Worm (Caenorhabditis elegans) whole organism, L1 larva: ENCODE measurements around the gene cest-6.

ENCODE experiments used
- C04F5.9 ChIP-seq: sonication (generic microtip); optimal IDR thresholded peaks from 2 replicates; lab custom pipeline; 2016; ENCODE audit warnings: missing genetic modification characterization, missing compliant biosample characterization
- C34B4.2 ChIP-seq: sonication (generic microtip); optimal IDR thresholded peaks from 2 replicates; lab custom pipeline; 2017; ENCODE audit warnings: mild to moderate bottlenecking, missing genetic modification characterization, missing compliant biosample characterization
- aha-1 ChIP-seq: fragments of 150-350 bp; optimal IDR thresholded peaks from 2 replicates; lab custom pipeline; 2014; ENCODE audit warnings: missing biosample characterization, missing genetic modification characterization
- aly-2 ChIP-seq: fragments of 150-350 bp; optimal IDR thresholded peaks from 2 replicates; lab custom pipeline; 2014; ENCODE audit warnings: missing biosample characterization, missing genetic modification characterization
- blmp-1 ChIP-seq: fragments of 150-350 bp; optimal IDR thresholded peaks from 2 replicates; lab custom pipeline; 2014; ENCODE audit warnings: missing biosample characterization, missing genetic modification characterization
- ceh-63 ChIP-seq: fragments of 200-800 bp; sonication (Bioruptor generic); optimal IDR thresholded peaks from 2 replicates; lab custom pipeline; 2018; ENCODE audit warnings: mild to moderate bottlenecking, missing genetic modification characterization, missing compliant biosample characterization
- ceh-82 ChIP-seq, 3 experiments: fragments of 150-350 bp in 1 of 3; sonication (generic microtip) in 2 of 3; optimal IDR thresholded peaks; 2 replicates each; lab custom pipeline; 2014 to 2017; ENCODE audit warnings: missing biosample characterization in 3 of 3, missing genetic modification characterization in 3 of 3
- dsc-1 ChIP-seq: sonication (generic microtip); optimal IDR thresholded peaks from 2 replicates; lab custom pipeline; 2016; ENCODE audit warnings: mild to moderate bottlenecking, missing genetic modification characterization, missing compliant biosample characterization
- efl-1 ChIP-seq, 4 experiments: fragments of 150-350 bp; optimal IDR thresholded peaks in 3 of 4; peaks in 1 of 4; 1 replicate in 1 of 4; 2 replicates in 3 of 4; lab custom pipeline; 2014; ENCODE audit warnings: missing biosample characterization in 2 of 4, missing genetic modification characterization in 2 of 4, missing genetic modification reagents in 2 of 4
- efl-3 ChIP-seq: fragments of 200-800 bp; sonication (Bioruptor generic); optimal IDR thresholded peaks from 2 replicates; lab custom pipeline; 2018; ENCODE audit warnings: mild to moderate bottlenecking, missing genetic modification characterization, missing compliant biosample characterization
- egl-13 ChIP-seq: sonication (generic microtip); optimal IDR thresholded peaks from 2 replicates; lab custom pipeline; 2016; ENCODE audit warnings: missing genotype, missing genetic modification reagents, missing genetic modification characterization, missing compliant biosample characterization
- egl-27 ChIP-seq, 2 experiments: fragments of 150-350 bp in 1 of 2; sonication (generic microtip); optimal IDR thresholded peaks; 3 replicates each; lab custom pipeline; 2017 to 2018; ENCODE audit warnings: missing biosample characterization in 2 of 2, missing genetic modification characterization in 2 of 2, missing genetic modification reagents in 2 of 2
- elt-2 ChIP-seq: sonication (generic microtip); optimal IDR thresholded peaks from 2 replicates; lab custom pipeline; 2016; ENCODE audit warnings: missing genetic modification characterization, mild to moderate bottlenecking, inconsistent platforms, missing compliant biosample characterization, missing genetic modification reagents
- elt-3 ChIP-seq, 6 experiments: fragments of 150-350 bp in 1 of 6; sonication (generic microtip); optimal IDR thresholded peaks; 2 replicates each; lab custom pipeline; 2017 to 2018; ENCODE audit warnings: missing biosample characterization in 6 of 6, missing genetic modification characterization in 6 of 6, inconsistent platforms in 1 of 6
- ets-5 ChIP-seq: fragments of 200-800 bp; sonication (Bioruptor generic); IDR thresholded peaks from 2 replicates; pipeline ENCODE4 v1.3.6; 2022; ENCODE audit warnings: missing genetic modification characterization, missing compliant biosample characterization
- fkh-4 ChIP-seq: sonication (generic microtip); optimal IDR thresholded peaks from 2 replicates; lab custom pipeline; 2016; ENCODE audit warnings: missing compliant biosample characterization, missing genetic modification characterization, borderline replicate concordance
- fkh-8 ChIP-seq: sonication (generic microtip); optimal IDR thresholded peaks from 2 replicates; lab custom pipeline; 2016; ENCODE audit warnings: mild to moderate bottlenecking, missing genetic modification characterization, missing compliant biosample characterization
- hlh-17 ChIP-seq: fragments of 200-800 bp; sonication (Bioruptor generic); optimal IDR thresholded peaks from 2 replicates; lab custom pipeline; 2018; ENCODE audit warnings: missing genetic modification characterization, mild to moderate bottlenecking, missing compliant biosample characterization, moderate library complexity, borderline replicate concordance
- isw-1 ChIP-seq: fragments of 200-800 bp; sonication (Bioruptor generic); IDR thresholded peaks from 2 replicates; pipeline ENCODE4 v1.3.6; 2022; ENCODE audit warnings: missing genetic modification characterization, missing compliant biosample characterization
- jun-1 ChIP-seq: fragments of 150-350 bp; optimal IDR thresholded peaks from 2 replicates; lab custom pipeline; 2014; ENCODE audit warnings: missing biosample characterization, missing genetic modification reagents, missing genetic modification characterization
- lin-13 ChIP-seq: fragments of 150-350 bp; optimal IDR thresholded peaks from 2 replicates; lab custom pipeline; 2014; ENCODE audit warnings: missing biosample characterization, missing genetic modification reagents, missing genetic modification characterization
- lin-39 ChIP-seq: fragments of 150-350 bp; optimal IDR thresholded peaks from 2 replicates; lab custom pipeline; 2014; ENCODE audit warnings: missing biosample characterization, missing genetic modification reagents, missing genetic modification characterization
- lir-3 ChIP-seq: sonication (generic microtip); optimal IDR thresholded peaks from 2 replicates; lab custom pipeline; 2016; ENCODE audit warnings: mild to moderate bottlenecking, missing genetic modification characterization, moderate library complexity, missing compliant biosample characterization; ENCODE audit not compliant: poor library complexity
- mab-9 ChIP-seq: fragments of 200-800 bp; sonication (Bioruptor generic); IDR thresholded peaks from 2 replicates; pipeline ENCODE4 v1.3.6; 2022; ENCODE audit warnings: missing genetic modification reagents, missing genetic modification characterization, missing compliant biosample characterization
- mdl-1 ChIP-seq, 2 experiments: fragments of 150-350 bp; optimal IDR thresholded peaks; 2 replicates each; lab custom pipeline; 2014 to 2017; ENCODE audit warnings: missing biosample characterization in 2 of 2, missing genetic modification characterization in 2 of 2, inconsistent platforms in 1 of 2
- mef-2 ChIP-seq: fragments of 150-350 bp; optimal IDR thresholded peaks from 2 replicates; lab custom pipeline; 2014; ENCODE audit warnings: missing biosample characterization, missing genetic modification characterization
- mep-1 ChIP-seq: fragments of 150-350 bp; optimal IDR thresholded peaks from 2 replicates; lab custom pipeline; 2014; ENCODE audit warnings: missing biosample characterization, missing genetic modification characterization
- nhr-11 ChIP-seq: fragments of 150-350 bp; optimal IDR thresholded peaks from 2 replicates; lab custom pipeline; 2014; ENCODE audit warnings: missing biosample characterization, missing genetic modification characterization
- nhr-19 ChIP-seq: fragments of 200-800 bp; sonication (Bioruptor generic); conservative IDR thresholded peaks from 2 replicates; pipeline ENCODE4 v1.3.6; 2022; ENCODE audit warnings: missing genetic modification characterization, missing compliant biosample characterization
- nhr-20 ChIP-seq: sonication (generic microtip); optimal IDR thresholded peaks from 2 replicates; lab custom pipeline; 2016; ENCODE audit warnings: mild to moderate bottlenecking, missing genetic modification characterization, missing compliant biosample characterization
- nhr-237 ChIP-seq: fragments of 150-350 bp; optimal IDR thresholded peaks from 2 replicates; lab custom pipeline; 2014; ENCODE audit warnings: missing biosample characterization, missing genetic modification characterization
- nhr-71 ChIP-seq: sonication (generic microtip); optimal IDR thresholded peaks from 2 replicates; lab custom pipeline; 2016; ENCODE audit warnings: mild to moderate bottlenecking, missing genetic modification characterization, moderate library complexity, missing compliant biosample characterization
- nhr-76 ChIP-seq: sonication (generic microtip); optimal IDR thresholded peaks from 2 replicates; lab custom pipeline; 2017; ENCODE audit warnings: missing biosample characterization, missing genetic modification characterization
- nhr-77 ChIP-seq: fragments of 150-350 bp; optimal IDR thresholded peaks from 2 replicates; lab custom pipeline; 2014; ENCODE audit warnings: missing biosample characterization, missing genetic modification characterization
- nhr-84 ChIP-seq: sonication (generic microtip); optimal IDR thresholded peaks from 2 replicates; lab custom pipeline; 2017; ENCODE audit warnings: missing biosample characterization, missing genetic modification characterization
- pax-3 ChIP-seq: fragments of 200-800 bp; sonication (Bioruptor generic); optimal IDR thresholded peaks from 2 replicates; lab custom pipeline; 2018; ENCODE audit warnings: mild to moderate bottlenecking, missing genetic modification characterization, moderate library complexity, missing compliant biosample characterization
- pqm-1 ChIP-seq: sonication (generic microtip); optimal IDR thresholded peaks from 3 replicates; lab custom pipeline; 2017; ENCODE audit warnings: missing biosample characterization, missing genetic modification characterization
- rnt-1 ChIP-seq: sonication (generic microtip); optimal IDR thresholded peaks from 2 replicates; lab custom pipeline; 2016; ENCODE audit warnings: mild to moderate bottlenecking, missing genetic modification characterization, moderate library complexity, missing compliant biosample characterization
- snu-23 ChIP-seq: sonication (generic microtip); optimal IDR thresholded peaks from 2 replicates; lab custom pipeline; 2016; ENCODE audit warnings: missing genetic modification characterization, missing compliant biosample characterization
- sox-4 ChIP-seq: sonication (generic microtip); optimal IDR thresholded peaks from 2 replicates; lab custom pipeline; 2016; ENCODE audit warnings: missing genetic modification characterization, missing compliant biosample characterization
- swsn-7 ChIP-seq: sonication (generic microtip); optimal IDR thresholded peaks from 2 replicates; lab custom pipeline; 2016; ENCODE audit warnings: missing genetic modification characterization, missing compliant biosample characterization
- tlp-1 ChIP-seq: fragments of 150-350 bp; optimal IDR thresholded peaks from 2 replicates; lab custom pipeline; 2014; ENCODE audit warnings: missing biosample characterization, missing genetic modification characterization
- unc-30 ChIP-seq: sonication (generic microtip); optimal IDR thresholded peaks from 2 replicates; lab custom pipeline; 2017; ENCODE audit warnings: missing biosample characterization, missing genetic modification characterization
- unc-62 ChIP-seq: fragments of 150-350 bp; optimal IDR thresholded peaks from 2 replicates; lab custom pipeline; 2014; ENCODE audit warnings: missing biosample characterization, missing genetic modification reagents, missing genetic modification characterization
- unc-86 ChIP-seq: sonication (generic microtip); optimal IDR thresholded peaks from 2 replicates; lab custom pipeline; 2016; ENCODE audit warnings: missing genetic modification characterization, missing compliant biosample characterization
- unc-98 ChIP-seq: fragments of 200-800 bp; sonication (Bioruptor generic); IDR thresholded peaks from 2 replicates; pipeline ENCODE4 v1.3.6; 2022; ENCODE audit warnings: missing genetic modification characterization, missing compliant biosample characterization
- xbp-1 ChIP-seq: sonication (generic microtip); optimal IDR thresholded peaks from 2 replicates; lab custom pipeline; 2016; ENCODE audit warnings: missing genetic modification characterization, missing compliant biosample characterization
- ztf-4 ChIP-seq: fragments of 150-350 bp; optimal IDR thresholded peaks from 2 replicates; lab custom pipeline; 2014; ENCODE audit warnings: missing biosample characterization, missing genetic modification characterization

cest-6 gene

DNA sequence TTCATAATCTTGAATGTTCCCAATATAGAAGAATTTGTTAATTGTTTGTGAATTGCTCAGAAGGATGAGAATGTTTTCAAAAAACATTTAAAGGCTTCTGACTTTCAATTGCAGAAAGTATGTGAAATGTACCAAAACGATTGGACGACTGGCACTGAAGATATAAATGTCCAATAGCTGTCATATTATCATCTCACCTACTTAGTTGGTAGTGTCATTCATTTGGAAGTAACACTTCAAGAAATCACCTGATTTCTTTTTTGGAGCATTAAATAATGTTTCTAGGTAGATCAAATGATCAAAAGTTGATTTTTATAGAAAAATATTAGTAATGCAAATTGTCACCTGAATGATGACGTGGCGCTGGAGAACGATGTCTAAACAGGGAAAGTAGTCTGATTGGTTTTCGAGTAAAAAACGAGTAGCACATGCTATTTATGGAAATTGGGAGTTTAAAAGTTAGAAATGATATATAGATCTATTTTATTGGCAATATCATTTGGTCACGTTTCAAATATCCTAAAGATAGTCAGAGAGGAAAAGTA lies 48.6 kb downstream of the cest-6 start (continued):
- TF ChIP-seq mab-9 (GFP tag; lab: Robert Waterston, UW), result no peak
- no peak for TF ChIP-seq pax-3 (tag; lab: Kevin White, UChicago)
- TF ChIP-seq unc-62 (GFP tag; lab: Kevin White, UChicago), result no peak
- no peak for TF ChIP-seq nhr-20 (tag; lab: Kevin White, UChicago)
- TF ChIP-seq C04F5.9, result no peak
- no peak for TF ChIP-seq nhr-76
- no peak for TF ChIP-seq aly-2 (tag; lab: Kevin White, UChicago)
- TF ChIP-seq elt-3 (tag; optimal IDR thresholded peaks at IDR 0.05; lab: Kevin White, UChicago), result no peak
- TF ChIP-seq sox-4 (tag; lab: Kevin White, UChicago), result peak; percentile 48
- no peak for TF ChIP-seq ztf-4 (tag; lab: Kevin White, UChicago)
- TF ChIP-seq pqm-1, result no peak
- no peak for TF ChIP-seq unc-98
- TF ChIP-seq ceh-63, result no peak

DNA sequence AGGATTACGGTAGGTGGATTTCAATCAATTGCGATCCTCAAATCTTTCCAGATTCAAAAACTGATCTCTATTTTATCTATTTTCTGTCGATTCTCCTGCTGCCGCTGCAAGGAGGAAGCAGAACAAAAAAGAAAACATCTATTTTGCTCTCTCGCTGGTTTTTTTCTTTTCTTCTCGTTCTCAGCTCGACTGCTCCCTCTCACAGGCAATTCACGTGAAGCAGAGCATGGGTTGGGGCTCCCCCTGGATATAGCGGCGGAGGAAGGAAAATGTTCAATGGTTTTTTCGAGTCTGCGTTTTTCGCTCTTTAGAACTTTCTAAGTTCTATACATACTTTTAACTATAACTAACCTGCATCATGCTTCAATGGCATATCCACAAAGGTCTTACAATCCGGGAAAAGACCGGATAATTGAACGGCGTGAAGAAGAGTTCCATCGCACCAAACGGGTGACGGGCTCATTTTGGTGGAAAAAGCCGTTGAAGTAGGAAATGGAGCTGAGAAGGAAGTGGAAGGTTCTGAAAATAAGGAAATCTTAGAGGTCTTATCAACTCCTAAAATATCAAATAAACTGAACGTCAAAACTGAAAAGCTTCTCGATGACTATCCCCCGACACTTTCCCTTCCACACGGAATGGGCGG lies 49.3 kb downstream of the cest-6 start:
- TF ChIP-seq nhr-19, result peak; percentile 94
- TF ChIP-seq hlh-17 (GFP tag; lab: Kevin White, UChicago), result no peak
- TF ChIP-seq efl-3 (GFP tag; lab: Kevin White, UChicago), result no peak
- TF ChIP-seq unc-98, result 0 out of 2 replicates have a peak, but pooled peaks have one; percentile 54
- no peak for TF ChIP-seq nhr-76
- TF ChIP-seq xbp-1 (tag; lab: Kevin White, UChicago), result peak; percentile 51
- no peak for TF ChIP-seq C34B4.2 (tag; lab: Kevin White, UChicago)
- TF ChIP-seq swsn-7 (tag; lab: Kevin White, UChicago), result peak; percentile 68
- peak; percentile 62 for TF ChIP-seq egl-13
- TF ChIP-seq fkh-8 (tag; lab: Kevin White, UChicago), result peak; percentile 86
- TF ChIP-seq nhr-237 (tag; lab: Kevin White, UChicago), result peak; percentile 44
- TF ChIP-seq efl-1 (optimal IDR thresholded peaks at IDR 0.05; lab: Kevin White, UChicago), result peak; percentile 49 to 56
- peak; percentile 7 to 9 for TF ChIP-seq efl-1 (GFP tag; optimal IDR thresholded peaks at IDR 0.05 in 1 of 2; lab: Kevin White, UChicago)
- no peak for TF ChIP-seq elt-3 (tag; optimal IDR thresholded peaks at IDR 0.05; lab: Kevin White, UChicago)
- peak; percentile 22; the same call in 1 of the 2 replicates for TF ChIP-seq isw-1 (GFP tag; lab: Robert Waterston, UW)
- peak; percentile 17 for TF ChIP-seq lir-3 (tag; lab: Kevin White, UChicago)
- TF ChIP-seq aha-1 (tag; lab: Kevin White, UChicago), result no peak
- peak; percentile 55 to 74 (median 56) for TF ChIP-seq ceh-82 (tag; optimal IDR thresholded peaks at IDR 0.05; lab: Kevin White, UChicago)
- TF ChIP-seq blmp-1 (tag; lab: Kevin White, UChicago), result no peak
- peak; percentile 6 for TF ChIP-seq lin-39 (tag; lab: Kevin White, UChicago)
- TF ChIP-seq rnt-1 (tag; lab: Kevin White, UChicago), result peak; percentile 90
- peak; percentile 68 for TF ChIP-seq mep-1 (tag; lab: Kevin White, UChicago)
- no peak for TF ChIP-seq nhr-84
- TF ChIP-seq fkh-4, result no peak
- TF ChIP-seq unc-86, result peak; percentile 63
- TF ChIP-seq tlp-1 (tag; lab: Kevin White, UChicago), result no peak
- TF ChIP-seq jun-1 (tag; lab: Kevin White, UChicago), result peak; percentile 54
- TF ChIP-seq ets-5, result no peak
- peak; percentile 76 for TF ChIP-seq mef-2 (tag; lab: Kevin White, UChicago)
- TF ChIP-seq mab-9 (GFP tag; lab: Robert Waterston, UW), result no peak
- peak; percentile 76 to 82 for TF ChIP-seq egl-27 (tag; optimal IDR thresholded peaks at IDR 0.05; lab: Kevin White, UChicago)
- peak; percentile 57 for TF ChIP-seq nhr-11 (tag; lab: Kevin White, UChicago)
- TF ChIP-seq unc-30 (tag; lab: Kevin White, UChicago), result no peak
- peak; percentile 18 for TF ChIP-seq lin-13
- peak; percentile 91 for TF ChIP-seq nhr-71 (tag; lab: Kevin White, UChicago)
- peak; percentile 75 for TF ChIP-seq snu-23
- peak; percentile 49 for TF ChIP-seq sox-4 (tag; lab: Kevin White, UChicago)
- peak; percentile 42 for TF ChIP-seq dsc-1 (tag; lab: Kevin White, UChicago)
- peak in 1 of 2 experiments; percentile 76 for TF ChIP-seq mdl-1 (tag; optimal IDR thresholded peaks at IDR 0.05; lab: Kevin White, UChicago)
- peak; percentile 76 for TF ChIP-seq nhr-77
- peak; percentile 78 for TF ChIP-seq nhr-20 (tag; lab: Kevin White, UChicago)
- TF ChIP-seq elt-2 (tag; lab: Kevin White, UChicago), result peak; percentile 20
